Fruit fly (Drosophila melanogaster): ENCODE data around the gene Brr2.
A peak's percentile ranks its signal among the peaks of the same experiment; 100 is the strongest.

Brr2 gene

dm6 chr3L:15988039-15988546, 20.4 kb upstream of the Brr2 start, which contains the start of gene Hip14 (continued):
- TF ChIP-seq CG10565 (GFP tag; optimal IDR thresholded peaks at IDR 0.05), result no peak
- TF ChIP-seq CG9932 (GFP tag; IDR thresholded peaks at IDR 0.05), result no peak
- no peak for TF ChIP-seq fd3F (GFP tag; optimal IDR thresholded peaks at IDR 0.05)
- no peak for TF ChIP-seq ssp (GFP tag; IDR thresholded peaks at IDR 0.05)
- no peak for TF ChIP-seq pan (optimal IDR thresholded peaks at IDR 0.05)
- no peak for TF ChIP-seq pan (GFP tag; optimal IDR thresholded peaks at IDR 0.05 in 1 of 2, IDR thresholded peaks at IDR 0.05 in 1 of 2)
- TF ChIP-seq lilli (GFP tag; optimal IDR thresholded peaks at IDR 0.05), result peak; percentile 8
- TF ChIP-seq chn (GFP tag; optimal IDR thresholded peaks at IDR 0.05), result peak; percentile 15
- TF ChIP-seq CG12071 (GFP tag; optimal IDR thresholded peaks at IDR 0.05), result no peak
- TF ChIP-seq HLH4C (GFP tag; IDR thresholded peaks at IDR 0.05; ENCODE audit: partially characterized antibody), result no peak
- no peak for TF ChIP-seq CG8089 (GFP tag; optimal IDR thresholded peaks at IDR 0.05)
- no peak for TF ChIP-seq E2f2 (GFP tag; IDR thresholded peaks at IDR 0.05)
- TF ChIP-seq slp2 (GFP tag; optimal IDR thresholded peaks at IDR 0.05), result no peak
- peak; percentile 68 for TF ChIP-seq slbo (GFP tag; IDR thresholded peaks at IDR 0.05)
- no peak for TF ChIP-seq CG43689 (GFP tag; IDR thresholded peaks at IDR 0.05)
- TF ChIP-seq BtbVII (GFP tag; optimal IDR thresholded peaks at IDR 0.05), result peak; percentile 4
- TF ChIP-seq Elba2 (GFP tag; optimal IDR thresholded peaks at IDR 0.05), result peak; percentile 7
- peak; percentile 64 for TF ChIP-seq bbx (GFP tag; IDR thresholded peaks at IDR 0.05; ENCODE audit: partially characterized antibody)
- TF ChIP-seq Vsx1 (GFP tag; optimal IDR thresholded peaks at IDR 0.05), result no peak
- TF ChIP-seq cas (GFP tag; IDR thresholded peaks at IDR 0.05), result no peak
- no peak for TF ChIP-seq Blimp-1 (GFP tag; optimal IDR thresholded peaks at IDR 0.05)
- peak; percentile 50 for TF ChIP-seq Sin3A (optimal IDR thresholded peaks at IDR 0.05)
- no peak for TF ChIP-seq CG6854 (GFP tag; optimal IDR thresholded peaks at IDR 0.05)
- TF ChIP-seq Aef1 (GFP tag; IDR thresholded peaks at IDR 0.05), result no peak
- TF ChIP-seq CG4328 (GFP tag; optimal IDR thresholded peaks at IDR 0.05), result no peak
- no peak for TF ChIP-seq az2 (GFP tag; optimal IDR thresholded peaks at IDR 0.05)
- no peak for TF ChIP-seq H15 (GFP tag; IDR thresholded peaks at IDR 0.05)
- TF ChIP-seq ken (GFP tag; IDR thresholded peaks at IDR 0.05), result no peak
- 0 out of 3 replicates have a peak, but pooled peaks have one; percentile 36 for TF ChIP-seq CG17361 (GFP tag; IDR thresholded peaks at IDR 0.05)
- no peak for TF ChIP-seq MTF-1 (GFP tag; optimal IDR thresholded peaks at IDR 0.05; ENCODE audit: borderline replicate concordance)
- TF ChIP-seq schlank (tag; optimal IDR thresholded peaks at IDR 0.05), result no peak
- no peak for TF ChIP-seq aop (GFP tag; IDR thresholded peaks at IDR 0.05)
- TF ChIP-seq CG31365 (tag; optimal IDR thresholded peaks at IDR 0.05), result no peak
- peak; percentile 62; the same call in 2 of the 3 replicates for TF ChIP-seq ci (GFP tag; IDR thresholded peaks at IDR 0.05)
- no peak for TF ChIP-seq CG4282 (GFP tag; optimal IDR thresholded peaks at IDR 0.05)
- TF ChIP-seq sug (tag; optimal IDR thresholded peaks at IDR 0.05), result peak; percentile 16
- TF ChIP-seq CG8765 (GFP tag; IDR thresholded peaks at IDR 0.05), result no peak
- no peak for TF ChIP-seq E2f1 (GFP tag; IDR thresholded peaks at IDR 0.05)
- no peak for TF ChIP-seq sim (GFP tag; IDR thresholded peaks at IDR 0.05)
- TF ChIP-seq CG3726 (GFP tag; IDR thresholded peaks at IDR 0.05), result no peak
- TF ChIP-seq CG10147 (GFP tag; optimal IDR thresholded peaks at IDR 0.05), result peak; percentile 40
- TF ChIP-seq CG6175 (GFP tag; IDR thresholded peaks at IDR 0.05), result no peak
- peak; percentile 28; the same call in 1 of the 2 replicates for TF ChIP-seq sob (GFP tag; IDR thresholded peaks at IDR 0.05)
- TF ChIP-seq ato (GFP tag; IDR thresholded peaks at IDR 0.05; ENCODE audit: partially characterized antibody), result 0 out of 2 replicates have a peak, but pooled peaks have one; percentile 12
- TF ChIP-seq rib (GFP tag; IDR thresholded peaks at IDR 0.05), result no peak
- no peak for TF ChIP-seq CG17359 (tag; optimal IDR thresholded peaks at IDR 0.05)
- TF ChIP-seq CG2712 (tag; optimal IDR thresholded peaks at IDR 0.05), result peak; percentile 22
- TF ChIP-seq caup (GFP tag; optimal IDR thresholded peaks at IDR 0.05; ENCODE audit: severe bottlenecking), result no peak
- peak; percentile 10 for TF ChIP-seq lbe (GFP tag; optimal IDR thresholded peaks at IDR 0.05)
- TF ChIP-seq CG18764 (GFP tag; optimal IDR thresholded peaks at IDR 0.05), result no peak
- no peak for TF ChIP-seq crc (GFP tag; optimal IDR thresholded peaks at IDR 0.05)
- peak; percentile 46 for TF ChIP-seq Fer1 (GFP tag; optimal IDR thresholded peaks at IDR 0.05)
